Fruit fly (Drosophila melanogaster): ENCODE data around the gene CG14854.

CG14854 gene

DNA sequence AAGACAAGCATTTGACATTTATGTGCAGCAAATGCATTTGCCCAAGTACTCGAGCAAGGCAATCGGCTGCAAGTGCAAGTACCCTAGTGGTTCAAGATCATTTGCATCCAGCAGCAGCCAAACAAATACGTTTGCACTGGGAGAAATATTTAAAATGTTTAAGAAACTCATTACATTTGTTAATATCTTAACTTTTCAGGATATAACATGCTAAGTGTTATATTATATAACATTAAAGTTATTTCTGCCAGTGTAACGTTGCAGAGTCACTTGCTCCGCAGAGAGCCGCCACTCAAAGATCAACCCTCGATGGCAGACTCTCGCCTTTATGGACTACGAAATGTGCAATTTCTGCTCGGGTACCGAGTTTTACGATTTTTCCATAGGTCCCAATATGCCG is 29.6 kb upstream of the CG14854 start (continued):
- TF ChIP-seq CG3032 (tag; optimal IDR thresholded peaks at IDR 0.05) (no peak), eg (GFP tag; IDR thresholded peaks at IDR 0.05) (no peak), CG6792 (GFP tag; optimal IDR thresholded peaks at IDR 0.05) (no peak), CG6163 (GFP tag; IDR thresholded peaks at IDR 0.05) (0 out of 3 replicates have a peak, but pooled peaks have one; percentile 37), Hr38 (GFP tag; optimal IDR thresholded peaks at IDR 0.05) (no peak), net (GFP tag; optimal IDR thresholded peaks at IDR 0.05) (no peak), CG4318 (GFP tag; optimal IDR thresholded peaks at IDR 0.05) (no peak), pdm3 (GFP tag; optimal IDR thresholded peaks at IDR 0.05) (no peak), spab (GFP tag; optimal IDR thresholded peaks at IDR 0.05) (peak; percentile 19)

DNA sequence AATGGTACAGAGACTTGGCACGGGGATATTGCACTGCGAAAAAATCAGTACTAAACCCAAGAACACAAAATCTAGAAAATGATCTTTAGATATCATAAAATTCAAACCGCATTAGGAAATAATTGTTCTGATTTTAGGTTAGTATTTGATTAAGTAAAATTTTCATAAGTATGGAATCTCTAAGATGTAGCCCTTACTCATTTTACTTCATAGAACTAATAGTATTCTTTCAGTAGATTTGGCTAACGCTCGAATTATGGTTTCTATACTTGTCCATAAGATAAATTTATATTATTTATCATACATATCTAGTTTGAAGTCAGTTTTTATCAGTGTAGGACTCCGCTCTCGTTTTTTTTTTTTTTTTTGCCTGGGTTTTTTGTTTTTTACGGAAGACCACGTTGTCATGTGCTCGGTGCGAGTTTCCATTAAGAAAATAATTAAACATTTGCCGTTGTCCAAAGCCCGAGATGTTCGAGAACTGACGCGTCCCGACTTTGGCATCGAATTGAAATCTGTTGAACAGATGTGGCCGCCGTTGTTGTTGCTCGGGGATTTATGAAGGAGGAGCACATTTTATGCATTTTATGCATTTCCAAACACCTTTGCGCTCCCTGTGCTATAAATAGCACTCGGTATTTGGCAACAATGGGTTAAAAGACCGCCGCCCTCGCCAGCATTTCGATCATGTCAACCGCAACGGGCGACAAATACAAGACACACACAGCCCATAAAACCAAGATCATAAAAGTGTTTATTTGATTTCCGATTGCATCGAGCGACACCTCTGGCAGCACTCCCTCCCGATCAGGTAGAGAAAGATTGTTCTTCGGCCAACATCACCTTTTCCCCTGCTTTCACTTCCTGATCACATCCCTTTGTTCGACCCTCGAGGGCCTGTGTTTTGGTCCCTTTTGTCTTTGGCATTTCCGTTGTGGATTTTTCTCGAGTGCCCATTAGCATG is 26.9 kb upstream of the CG14854 start:
- TF ChIP-seq CG6276 (GFP tag; optimal IDR thresholded peaks at IDR 0.05): no peak
- TF ChIP-seq CG11762 (GFP tag; optimal IDR thresholded peaks at IDR 0.05; ENCODE audit: insufficient read depth): no peak
- no peak for TF ChIP-seq CG8319 (GFP tag; optimal IDR thresholded peaks at IDR 0.05)
- TF ChIP-seq dsx (GFP tag; optimal IDR thresholded peaks at IDR 0.05; ENCODE audit: poor library complexity, severe bottlenecking): peak; percentile 20
- TF ChIP-seq CG3032 (tag; optimal IDR thresholded peaks at IDR 0.05): peak; percentile 20
- no peak for TF ChIP-seq CG4318 (GFP tag; optimal IDR thresholded peaks at IDR 0.05)
- no peak for TF ChIP-seq eg (GFP tag; IDR thresholded peaks at IDR 0.05)
- no peak for TF ChIP-seq CG16779 (tag; optimal IDR thresholded peaks at IDR 0.05)
- TF ChIP-seq Eip78C (GFP tag): peak; percentile 61
- peak; percentile 57 for TF ChIP-seq svp (GFP tag)
- no peak for TF ChIP-seq CG8119 (GFP tag; IDR thresholded peaks at IDR 0.05)
- TF ChIP-seq Ets96B (tag; optimal IDR thresholded peaks at IDR 0.05): no peak
- no peak for TF ChIP-seq CG10669 (GFP tag; optimal IDR thresholded peaks at IDR 0.05)
- TF ChIP-seq Lpt (GFP tag; optimal IDR thresholded peaks at IDR 0.05): no peak
- TF ChIP-seq CG6792 (GFP tag; optimal IDR thresholded peaks at IDR 0.05): no peak

DNA sequence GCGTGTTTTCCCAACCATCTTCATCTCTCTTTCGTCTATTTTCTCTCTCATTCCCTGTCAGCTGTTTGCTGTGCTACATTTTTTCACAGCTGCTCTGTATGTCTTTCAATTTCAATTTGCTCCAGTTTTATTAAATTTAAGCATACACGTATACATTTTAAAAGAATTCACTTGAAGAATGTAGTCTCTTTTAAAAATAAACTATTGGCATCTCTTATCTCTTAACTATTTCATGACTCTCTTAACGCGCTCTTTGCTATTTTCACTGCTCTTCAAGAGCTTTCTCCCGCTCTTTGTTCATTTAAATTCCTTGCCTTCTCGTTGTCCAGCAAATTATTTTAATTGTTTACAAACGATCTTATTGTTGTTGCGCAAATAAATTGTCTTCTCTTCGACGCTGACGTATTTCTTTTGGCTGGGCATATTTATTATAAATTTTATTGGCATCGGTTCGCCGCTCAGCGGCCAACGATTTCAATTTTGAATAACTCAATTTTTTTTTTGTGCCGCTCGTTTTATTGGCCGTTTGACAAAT is 20.3 kb upstream of the CG14854 start:
- TF ChIP-seq CG11902 (GFP tag; optimal IDR thresholded peaks at IDR 0.05) (no peak), CG3032 (tag; optimal IDR thresholded peaks at IDR 0.05) (no peak), Hr39 (GFP tag; optimal IDR thresholded peaks at IDR 0.05) (no peak), ss (GFP tag; optimal IDR thresholded peaks at IDR 0.05) (no peak), Sox15 (GFP tag; optimal IDR thresholded peaks at IDR 0.05) (no peak), pdm3 (GFP tag; optimal IDR thresholded peaks at IDR 0.05) (no peak), CG3919 (GFP tag; optimal IDR thresholded peaks at IDR 0.05) (no peak), cyc (GFP tag; optimal IDR thresholded peaks at IDR 0.05) (no peak), CG11294 (GFP tag; IDR thresholded peaks at IDR 0.05) (no peak), Lpt (GFP tag; optimal IDR thresholded peaks at IDR 0.05) (no peak), esn (GFP tag; optimal IDR thresholded peaks at IDR 0.05) (no peak), Eip93F (GFP tag; optimal IDR thresholded peaks at IDR 0.05) (no peak), CG6854 (GFP tag; optimal IDR thresholded peaks at IDR 0.05) (no peak)

DNA sequence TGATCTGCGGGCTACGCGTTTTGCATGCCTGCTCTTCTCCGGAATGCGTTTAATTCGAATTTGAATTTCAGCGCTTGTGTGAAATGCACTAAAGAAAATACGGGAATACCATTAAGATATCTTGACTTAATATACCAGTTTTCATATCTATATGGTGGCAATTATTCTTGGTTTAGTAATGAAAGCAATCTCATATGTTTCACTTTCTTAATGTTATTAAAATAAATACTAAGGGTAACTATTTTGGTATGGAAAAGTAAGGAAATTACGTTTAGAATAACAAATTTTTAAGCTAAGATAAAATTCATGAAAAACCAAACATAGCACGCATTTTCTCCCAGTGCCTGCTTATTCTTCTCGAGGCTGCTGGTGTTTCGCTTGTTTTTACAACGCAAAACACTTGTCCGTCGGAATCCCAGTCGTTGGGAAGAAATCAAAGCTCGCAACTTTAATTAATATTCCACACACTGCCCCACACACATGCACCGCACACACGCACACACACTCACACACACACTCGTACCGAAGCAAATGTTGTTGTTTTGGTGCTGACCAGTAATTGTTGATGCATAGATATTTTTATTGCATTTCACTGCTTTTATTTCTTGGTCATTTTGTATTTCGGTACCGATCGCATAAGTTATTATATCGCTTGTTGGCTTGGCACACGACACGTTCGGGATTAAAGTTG is 18.1 kb upstream of the CG14854 start:
- peak; percentile 25 for TF ChIP-seq cyc (GFP tag; optimal IDR thresholded peaks at IDR 0.05)
- TF ChIP-seq CG34406 (GFP tag; optimal IDR thresholded peaks at IDR 0.05): peak; percentile 39
- TF ChIP-seq Hr4 (GFP tag; optimal IDR thresholded peaks at IDR 0.05): peak; percentile 38
- TF ChIP-seq Ets96B (tag; optimal IDR thresholded peaks at IDR 0.05): peak; percentile 37
- TF ChIP-seq CG4318 (GFP tag; optimal IDR thresholded peaks at IDR 0.05): no peak
- 0 out of 3 replicates have a peak, but pooled peaks have one; percentile 16 for TF ChIP-seq eg (GFP tag; IDR thresholded peaks at IDR 0.05)
- TF ChIP-seq CG32006 (GFP tag; optimal IDR thresholded peaks at IDR 0.05): peak; percentile 46
- peak; percentile 30 for TF ChIP-seq lz (GFP tag; optimal IDR thresholded peaks at IDR 0.05)
- no peak for TF ChIP-seq CG1621 (tag; optimal IDR thresholded peaks at IDR 0.05)
- peak; percentile 48 for TF ChIP-seq CG3032 (tag; optimal IDR thresholded peaks at IDR 0.05)
- no peak for TF ChIP-seq spab (GFP tag; optimal IDR thresholded peaks at IDR 0.05)
- TF ChIP-seq achi (GFP tag; optimal IDR thresholded peaks at IDR 0.05): peak; percentile 26
- no peak for TF ChIP-seq fd85E (GFP tag; optimal IDR thresholded peaks at IDR 0.05)
- TF ChIP-seq esn (GFP tag; optimal IDR thresholded peaks at IDR 0.05): peak; percentile 29
- TF ChIP-seq Eip78C (GFP tag): peak; percentile 77
- TF ChIP-seq acj6 (GFP tag; optimal IDR thresholded peaks at IDR 0.05): peak; percentile 38
- TF ChIP-seq topi (GFP tag; optimal IDR thresholded peaks at IDR 0.05): peak; percentile 35
- TF ChIP-seq CG3919 (GFP tag; optimal IDR thresholded peaks at IDR 0.05): no peak
- peak; percentile 33 for TF ChIP-seq Hr39 (GFP tag; optimal IDR thresholded peaks at IDR 0.05)
- no peak for TF ChIP-seq CG11294 (GFP tag; IDR thresholded peaks at IDR 0.05)
- peak; percentile 18 for TF ChIP-seq Eip75B (GFP tag; optimal IDR thresholded peaks at IDR 0.05)
- peak; percentile 42; the same call in 1 of the 2 replicates for TF ChIP-seq CG15336 (GFP tag; IDR thresholded peaks at IDR 0.05)

All from whole organism, prepupa.